Worm (Caenorhabditis elegans) whole organism, young adult: Measurements from ENCODE around the gene gpa-7.

Source experiments
- B0336.3 ChIP-seq: fragments of 200-800 bp; sonication (Bioruptor generic); IDR thresholded peaks from 2 replicates; pipeline ENCODE4 v1.3.6; 2022; ENCODE audit warnings: missing genetic modification characterization, missing compliant biosample characterization
- F23B12.7 ChIP-seq: sonication (generic microtip); optimal IDR thresholded peaks from 2 replicates; lab custom pipeline; 2017; ENCODE audit warnings: missing genetic modification characterization, mild to moderate bottlenecking, missing compliant biosample characterization, antibody characterized with exemption, moderate library complexity; ENCODE audit not compliant: insufficient read depth
- F33H1.4 ChIP-seq: fragments of 200-800 bp; sonication (Bioruptor generic); IDR thresholded peaks from 2 replicates; pipeline ENCODE4 v1.3.6; 2022; ENCODE audit warnings: missing genetic modification reagents, missing genetic modification characterization, missing compliant biosample characterization
- F39B2.1 ChIP-seq: fragments of 200-800 bp; sonication (Bioruptor generic); IDR thresholded peaks from 2 replicates; pipeline ENCODE4 v1.3.6; 2022; ENCODE audit warnings: missing genetic modification reagents, missing genetic modification characterization, missing compliant biosample characterization
- Y56A3A.18 ChIP-seq: fragments of 200-800 bp; sonication (Bioruptor generic); IDR thresholded peaks from 2 replicates; pipeline ENCODE4 v1.3.6; 2022; ENCODE audit warnings: missing genetic modification reagents, missing genetic modification characterization, missing compliant biosample characterization
- Y67H2A.10 ChIP-seq: fragments of 200-800 bp; sonication (Bioruptor generic); conservative IDR thresholded peaks from 2 replicates; pipeline ENCODE4 v1.3.6; 2022; ENCODE audit warnings: missing genetic modification reagents, missing genetic modification characterization, missing compliant biosample characterization
- attf-3 ChIP-seq: fragments of 200-800 bp; sonication (Bioruptor generic); conservative IDR thresholded peaks from 2 replicates; pipeline ENCODE4 v1.3.6; 2022; ENCODE audit warnings: missing genetic modification reagents, missing genetic modification characterization, missing compliant biosample characterization
- attf-5 ChIP-seq: fragments of 200-800 bp; sonication (Bioruptor generic); optimal IDR thresholded peaks from 2 replicates; lab custom pipeline; 2018; ENCODE audit warnings: mild to moderate bottlenecking, missing genetic modification characterization, missing compliant biosample characterization
- cebp-1 ChIP-seq, 2 experiments: fragments of 200-800 bp in 1 of 2; sonication (Bioruptor generic) in 1 of 2; sonication (generic microtip) in 1 of 2; IDR thresholded peaks in 1 of 2; optimal IDR thresholded peaks in 1 of 2; 2 replicates each; pipeline versions ENCODE4 v1.3.6 to Lab custom; 2017 to 2022; ENCODE audit warnings: missing compliant biosample characterization in 2 of 2, missing genetic modification characterization in 2 of 2, mild to moderate bottlenecking in 1 of 2, missing genetic modification reagents in 1 of 2, moderate library complexity in 1 of 2
- ceh-100 ChIP-seq: fragments of 200-800 bp; sonication (Bioruptor generic); IDR thresholded peaks from 2 replicates; pipeline ENCODE4 v1.3.6; 2022; ENCODE audit warnings: missing genetic modification reagents, missing genetic modification characterization, missing compliant biosample characterization
- ceh-79 ChIP-seq: sonication (generic microtip); optimal IDR thresholded peaks from 2 replicates; lab custom pipeline; 2017; ENCODE audit warnings: mild to moderate bottlenecking, missing genetic modification characterization, missing compliant biosample characterization
- chd-7 ChIP-seq: sonication (generic microtip); optimal IDR thresholded peaks from 2 replicates; lab custom pipeline; 2016; ENCODE audit warnings: mild to moderate bottlenecking, missing genetic modification characterization, moderate library complexity, missing compliant biosample characterization
- dox-1 ChIP-seq: fragments of 200-800 bp; sonication (Bioruptor generic); IDR thresholded peaks from 2 replicates; pipeline ENCODE4 v1.3.6; 2022; ENCODE audit warnings: missing genetic modification reagents, missing genetic modification characterization, missing compliant biosample characterization
- efl-1 ChIP-seq: fragments of 150-350 bp; optimal IDR thresholded peaks from 2 replicates; lab custom pipeline; 2014; ENCODE audit warnings: missing biosample characterization, missing genetic modification reagents, missing genetic modification characterization
- ekl-4 ChIP-seq: fragments of 200-800 bp; sonication (Bioruptor generic); IDR thresholded peaks from 2 replicates; pipeline ENCODE4 v1.3.6; 2022; ENCODE audit warnings: missing genetic modification reagents, missing genetic modification characterization, missing compliant biosample characterization
- ets-4 ChIP-seq: fragments of 200-800 bp; sonication (Bioruptor generic); optimal IDR thresholded peaks from 2 replicates; lab custom pipeline; 2018; ENCODE audit warnings: mild to moderate bottlenecking, missing genetic modification characterization, missing compliant biosample characterization
- hmg-1.2 ChIP-seq: fragments of 200-800 bp; sonication (Bioruptor generic); IDR thresholded peaks from 2 replicates; pipeline ENCODE4 v1.3.6; 2022; ENCODE audit warnings: missing genetic modification reagents, missing genetic modification characterization, missing compliant biosample characterization
- hsf-1 ChIP-seq: fragments of 200-800 bp; sonication (Bioruptor generic); IDR thresholded peaks from 2 replicates; pipeline ENCODE4 v1.3.6; 2022; ENCODE audit warnings: missing genetic modification reagents, missing genetic modification characterization, missing compliant biosample characterization
- let-607 ChIP-seq, 2 experiments: fragments of 200-800 bp in 1 of 2; sonication (Bioruptor generic) in 1 of 2; sonication (generic microtip) in 1 of 2; optimal IDR thresholded peaks; 2 replicates each; lab custom pipeline; 2016 to 2018; ENCODE audit warnings: mild to moderate bottlenecking in 2 of 2, missing compliant biosample characterization in 2 of 2, missing genetic modification characterization in 2 of 2, moderate library complexity in 2 of 2, missing genotype in 1 of 2
- lin-40 ChIP-seq: sonication (generic microtip); optimal IDR thresholded peaks from 2 replicates; lab custom pipeline; 2016; ENCODE audit warnings: missing genetic modification characterization, mild to moderate bottlenecking, missing compliant biosample characterization, missing genotype, missing genetic modification reagents
- lin-54 ChIP-seq: fragments of 200-800 bp; sonication (Bioruptor generic); optimal IDR thresholded peaks from 2 replicates; lab custom pipeline; 2018; ENCODE audit warnings: mild to moderate bottlenecking, missing genetic modification characterization, missing compliant biosample characterization
- lir-1 ChIP-seq: fragments of 200-800 bp; sonication (Bioruptor generic); conservative IDR thresholded peaks from 2 replicates; pipeline ENCODE4 v1.3.6; 2022; ENCODE audit warnings: missing genetic modification reagents, missing genetic modification characterization, missing compliant biosample characterization
- madf-3 ChIP-seq: fragments of 200-800 bp; sonication (Bioruptor generic); IDR thresholded peaks from 2 replicates; pipeline ENCODE4 v1.3.6; 2022; ENCODE audit warnings: missing genetic modification reagents, missing genetic modification characterization, missing compliant biosample characterization
- madf-6 ChIP-seq: fragments of 200-800 bp; sonication (Bioruptor generic); IDR thresholded peaks from 2 replicates; pipeline ENCODE4 v1.3.6; 2022; ENCODE audit warnings: missing genetic modification reagents, missing genetic modification characterization, missing compliant biosample characterization
- madf-8 ChIP-seq: fragments of 200-800 bp; sonication (Bioruptor generic); conservative IDR thresholded peaks from 2 replicates; pipeline ENCODE4 v1.3.6; 2022; ENCODE audit warnings: missing genetic modification reagents, missing genetic modification characterization, missing compliant biosample characterization
- nhr-27 ChIP-seq: fragments of 200-800 bp; sonication (Bioruptor generic); optimal IDR thresholded peaks from 2 replicates; lab custom pipeline; 2018; ENCODE audit warnings: mild to moderate bottlenecking, missing genetic modification characterization, moderate library complexity, missing compliant biosample characterization
- nhr-80 ChIP-seq: sonication (generic microtip); optimal IDR thresholded peaks from 2 replicates; lab custom pipeline; 2016; ENCODE audit warnings: missing genetic modification characterization, missing compliant biosample characterization
- pbrm-1 ChIP-seq: fragments of 200-800 bp; sonication (Bioruptor generic); IDR thresholded peaks from 2 replicates; pipeline ENCODE4 v1.3.6; 2022; ENCODE audit warnings: missing genetic modification reagents, missing genetic modification characterization, missing compliant biosample characterization
- rcor-1 ChIP-seq: fragments of 200-800 bp; sonication (Bioruptor generic); IDR thresholded peaks from 2 replicates; pipeline ENCODE4 v1.3.6; 2022; ENCODE audit warnings: missing genetic modification reagents, missing genetic modification characterization, missing compliant biosample characterization
- rec-8 ChIP-seq, 2 experiments: sonication (generic microtip); optimal IDR thresholded peaks; 2 replicates each; lab custom pipeline; 2016; ENCODE audit warnings: mild to moderate bottlenecking in 2 of 2, missing genetic modification characterization in 2 of 2, missing genetic modification reagents in 2 of 2, missing genotype in 2 of 2, missing biosample characterization in 1 of 2, missing compliant biosample characterization in 1 of 2, moderate library complexity in 1 of 2
- snpc-4 ChIP-seq, 5 experiments: fragments of 150-350 bp in 1 of 5; sonication (generic microtip) in 4 of 5; optimal IDR thresholded peaks; 2 replicates each; lab custom pipeline; 2014 to 2018; ENCODE audit warnings: missing genetic modification characterization in 5 of 5, missing biosample characterization in 3 of 5, antibody characterized with exemption in 2 of 5, mild to moderate bottlenecking in 2 of 5, missing compliant biosample characterization in 2 of 5, missing genotype in 2 of 5, moderate library complexity in 2 of 5, missing genetic modification reagents in 1 of 5
- somi-1 ChIP-seq: fragments of 200-800 bp; sonication (Bioruptor generic); optimal IDR thresholded peaks from 2 replicates; lab custom pipeline; 2018; ENCODE audit warnings: mild to moderate bottlenecking, missing genetic modification characterization, missing compliant biosample characterization
- tbp1 ChIP-seq: fragments of 200-800 bp; sonication (Bioruptor generic); optimal IDR thresholded peaks from 2 replicates; lab custom pipeline; 2018; ENCODE audit warnings: mild to moderate bottlenecking, missing genetic modification characterization, missing compliant biosample characterization
- tlf-1 ChIP-seq: fragments of 200-800 bp; sonication (Bioruptor generic); optimal IDR thresholded peaks from 2 replicates; lab custom pipeline; 2018; ENCODE audit warnings: mild to moderate bottlenecking, missing genetic modification characterization, missing compliant biosample characterization
- unc-62 ChIP-seq: fragments of 150-350 bp; optimal IDR thresholded peaks from 2 replicates; lab custom pipeline; 2014; ENCODE audit warnings: missing biosample characterization, missing genetic modification reagents, missing genetic modification characterization
- xnd-1 ChIP-seq: sonication (generic microtip); optimal IDR thresholded peaks from 2 replicates; lab custom pipeline; 2016; ENCODE audit warnings: missing genotype, missing genetic modification reagents, missing genetic modification characterization, missing compliant biosample characterization
- zfh-2 ChIP-seq: fragments of 200-800 bp; sonication (Bioruptor generic); conservative IDR thresholded peaks from 2 replicates; pipeline ENCODE4 v1.3.6; 2022; ENCODE audit warnings: missing genetic modification reagents, missing genetic modification characterization, missing compliant biosample characterization
- ztf-26 ChIP-seq: sonication (generic microtip); optimal IDR thresholded peaks from 2 replicates; lab custom pipeline; 2017; ENCODE audit warnings: missing genetic modification characterization, missing compliant biosample characterization
- ztf-3 ChIP-seq: fragments of 200-800 bp; sonication (Bioruptor generic); optimal IDR thresholded peaks from 2 replicates; lab custom pipeline; 2018; ENCODE audit warnings: mild to moderate bottlenecking, missing genetic modification characterization, missing compliant biosample characterization

The gpa-7 gene

ce11 chrIV:10374601-10375000 lies 29.2 kb upstream of the gpa-7 start, which contains the start of gene mask-1:
mask-1 (plus strand) TSS chrIV:10374901.
- no peak for TF ChIP-seq tlf-1 (GFP tag; lab: Kevin White, UChicago)
- no peak for TF ChIP-seq tbp1 (GFP tag; lab: Kevin White, UChicago)
- TF ChIP-seq attf-5, result no peak
- no peak for TF ChIP-seq madf-3 (GFP tag; lab: Robert Waterston, UW)
- no peak for TF ChIP-seq let-607 (tag; optimal IDR thresholded peaks at IDR 0.05; lab: Kevin White, UChicago)
- TF ChIP-seq lir-1 (GFP tag; lab: Robert Waterston, UW), result no peak
- TF ChIP-seq nhr-27, result no peak
- no peak for TF ChIP-seq rec-8 (tag; optimal IDR thresholded peaks at IDR 0.05; lab: Kevin White, UChicago)
- no peak for TF ChIP-seq attf-3 (GFP tag; lab: Robert Waterston, UW)

- TF ChIP-seq lin-40 (tag; lab: Kevin White, UChicago) (peak; percentile 48), dox-1 (GFP tag; lab: Robert Waterston, UW) (peak; percentile 45), attf-5 (peak; percentile 70), xnd-1 (peak; percentile 67), pbrm-1 (0 out of 2 replicates have a peak, but pooled peaks have one; percentile 32), ztf-3 (GFP tag; lab: Kevin White, UChicago) (no peak), Y56A3A.18 (GFP tag; lab: Robert Waterston, UW) (peak; percentile 82; the same call in 1 of the 2 replicates), Y67H2A.10 (GFP tag; lab: Robert Waterston, UW) (0 out of 2 replicates have a peak, but pooled peaks have one; percentile 7), cebp-1 (GFP tag; IDR thresholded peaks at IDR 0.05; lab: Robert Waterston, UW) (no peak), cebp-1 (tag; optimal IDR thresholded peaks at IDR 0.05; lab: Kevin White, UChicago) (peak; percentile 74), lin-54 (GFP tag; lab: Kevin White, UChicago) (peak; percentile 16), ets-4 (GFP tag; lab: Kevin White, UChicago) (no peak), nhr-80 (tag; lab: Kevin White, UChicago) (peak; percentile 1), F39B2.1 (no peak), unc-62 (GFP tag; lab: Kevin White, UChicago) (no peak), madf-8 (GFP tag; lab: Robert Waterston, UW) (peak; percentile 63), hmg-1.2 (GFP tag; lab: Robert Waterston, UW) (peak; percentile 72), madf-6 (GFP tag; lab: Robert Waterston, UW) (peak; percentile 80), lir-1 (GFP tag; lab: Robert Waterston, UW) (peak; percentile 35; the same call in 1 of the 2 replicates), efl-1 (peak; percentile 70), ceh-100 (GFP tag; lab: Robert Waterston, UW) (no peak), madf-3 (GFP tag; lab: Robert Waterston, UW) (no peak), chd-7 (peak; percentile 1), nhr-27 (no peak), F33H1.4 (GFP tag; lab: Robert Waterston, UW) (peak; percentile 15; the same call in 1 of the 2 replicates), somi-1 (peak; percentile 28), zfh-2 (GFP tag; lab: Robert Waterston, UW) (peak; percentile 67; the same call in 1 of the 2 replicates), snpc-4 (GFP tag; optimal IDR thresholded peaks at IDR 0.05; lab: Kevin White, UChicago) (no peak), snpc-4 (tag; optimal IDR thresholded peaks at IDR 0.05; lab: Kevin White, UChicago) (peak in 1 of 4 experiments; percentile 20), tlf-1 (GFP tag; lab: Kevin White, UChicago) (peak; percentile 45), B0336.3 (0 out of 2 replicates have a peak, but pooled peaks have one; percentile 44), F23B12.7 (peak; percentile 0), ztf-26 (tag; lab: Kevin White, UChicago) (peak; percentile 27), ekl-4 (GFP tag; lab: Robert Waterston, UW) (no peak), rcor-1 (GFP tag; lab: Robert Waterston, UW) (peak; percentile 33; the same call in 1 of the 2 replicates), hsf-1 (GFP tag; lab: Robert Waterston, UW) (peak; percentile 66), ceh-79 (tag; lab: Kevin White, UChicago) (no peak)
Observed at ce11 chrIV:10380626-10381025, 23.2 kb upstream of the gpa-7 start.
